Worm (Caenorhabditis elegans): Measurements from ENCODE around the gene C13A2.6.
"Not testable (repeated sequence)": the region's sequence is repeated elsewhere in the genome, so short reads cannot be mapped to it uniquely, and the experiment has no call there.

Gene C13A2.6

DNA sequence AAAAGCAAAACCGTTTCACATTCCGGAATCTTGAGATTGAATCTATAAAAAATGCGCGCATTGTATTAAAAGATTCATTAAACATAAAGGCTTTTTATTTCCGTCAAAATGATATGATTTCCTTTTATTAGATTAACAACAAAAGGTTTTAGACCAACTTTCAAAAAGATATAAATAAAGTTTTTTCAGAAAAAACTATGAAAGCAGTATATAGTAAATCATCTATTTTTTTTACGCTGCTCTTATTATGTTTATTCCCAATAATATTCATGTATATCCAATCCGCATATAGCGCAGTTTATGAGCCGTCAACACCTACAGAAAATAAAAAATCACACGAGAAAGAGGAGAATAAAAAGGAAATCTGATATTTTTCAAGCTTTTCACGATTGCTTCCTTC is 35.0 kb downstream of the C13A2.6 start, which contains the start of gene F07G11.2:
TSS of gene F07G11.2 (plus strand) at position 301 of the 400 bp plus-strand sequence.
- TF ChIP-seq tbx-2 (tag; optimal IDR thresholded peaks at IDR 0.05); nfya-1 (tag; optimal IDR thresholded peaks at IDR 0.05); ama-1 (optimal IDR thresholded peaks at IDR 0.05): not testable (repeated sequence)

DNA sequence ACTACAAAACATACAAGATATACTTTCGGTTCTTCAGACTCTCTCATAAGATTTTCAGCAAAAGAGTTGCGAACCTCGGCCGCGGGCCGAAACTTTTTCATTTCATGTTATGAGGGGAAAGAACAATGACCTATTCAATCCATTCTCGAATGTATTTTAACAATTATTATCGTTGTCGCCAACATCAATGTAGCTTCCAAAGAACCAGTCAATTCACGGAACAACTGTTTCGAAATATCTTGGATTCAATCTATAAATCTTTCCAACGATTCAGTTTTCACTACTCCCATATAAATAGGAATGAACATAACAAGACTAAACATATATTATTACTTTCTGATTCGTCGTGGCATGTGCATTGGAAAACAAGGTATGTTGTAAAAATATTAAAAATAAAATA is 37.6 kb downstream of the C13A2.6 start, which contains the start of gene F07G11.1:
TSS of gene F07G11.1 (plus strand) at position 301 of the 400 bp plus-strand sequence.
- no peak for TF ChIP-seq unc-55 (GFP tag; optimal IDR thresholded peaks at IDR 0.05)
- no peak for TF ChIP-seq C08G9.2 (tag; optimal IDR thresholded peaks at IDR 0.05)
- no peak for TF ChIP-seq ceh-18 (tag; optimal IDR thresholded peaks at IDR 0.05)
- TF ChIP-seq hlh-30 (tag; optimal IDR thresholded peaks at IDR 0.05; ENCODE audit: insufficient read depth), result no peak
- no peak for TF ChIP-seq rnt-1 (tag; optimal IDR thresholded peaks at IDR 0.05)

DNA sequence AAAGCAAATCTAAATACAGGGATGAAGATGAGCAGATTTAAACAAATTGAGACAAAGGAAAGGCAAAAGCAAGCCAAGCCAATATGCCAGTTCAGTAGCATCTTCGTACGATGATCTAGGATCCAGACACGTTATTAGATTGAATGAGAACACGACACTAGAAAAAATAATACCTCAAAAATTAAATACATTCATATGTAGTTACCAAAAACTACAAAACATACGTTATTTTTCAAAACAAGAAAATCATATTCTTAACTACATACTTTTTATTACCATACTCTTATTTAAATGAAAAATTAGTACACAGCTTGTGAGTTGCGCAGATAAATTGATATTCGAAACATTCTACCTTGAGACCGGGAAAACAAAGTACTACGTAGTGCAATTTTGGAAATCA is 43.7 kb downstream of the C13A2.6 start, which contains the start of gene srx-6:
TSS of gene srx-6 (minus strand) at position 101 of the 400 bp plus-strand sequence.
- TF ChIP-seq ceh-34 (tag; optimal IDR thresholded peaks at IDR 0.05) (no peak), elt-4 (tag; optimal IDR thresholded peaks at IDR 0.05) (no peak), unc-86 (tag; optimal IDR thresholded peaks at IDR 0.05) (no peak), ceh-2 (tag; optimal IDR thresholded peaks at IDR 0.05) (no peak), che-1 (tag; optimal IDR thresholded peaks at IDR 0.05) (no peak), ahr-1 (tag; optimal IDR thresholded peaks at IDR 0.05) (no peak), ceh-6 (GFP tag; optimal IDR thresholded peaks at IDR 0.05) (no peak), sox-2 (GFP tag; IDR thresholded peaks at IDR 0.05) (no peak)

DNA sequence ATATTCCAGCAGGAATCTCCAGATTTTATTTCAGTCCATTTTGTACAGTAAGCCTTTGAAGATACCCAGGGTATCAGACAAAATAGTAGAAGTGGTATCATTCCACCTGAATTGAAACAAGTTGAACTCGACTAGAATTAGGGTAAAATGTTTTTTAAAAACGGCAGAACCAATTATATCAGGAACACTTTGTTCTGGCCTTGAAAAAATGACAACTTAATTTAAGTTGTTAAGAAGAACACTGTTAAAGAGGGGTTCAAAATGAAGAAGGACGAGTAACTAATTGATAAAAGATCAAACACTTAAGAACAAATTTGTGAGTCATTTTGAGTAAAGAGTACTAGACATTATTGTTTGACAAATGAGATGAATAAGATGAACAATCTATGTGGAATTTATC is 51.4 kb downstream of the C13A2.6 start, which contains the start of gene lmd-4:
TSS of gene lmd-4 (minus strand) at position 101 of the 400 bp plus-strand sequence.
- TF ChIP-seq hlh-15 (tag; optimal IDR thresholded peaks at IDR 0.05) (no peak), mec-3 (tag; optimal IDR thresholded peaks at IDR 0.05; ENCODE audit: borderline replicate concordance) (no peak), unc-42 (tag; optimal IDR thresholded peaks at IDR 0.05) (no peak), C08G9.2 (tag; optimal IDR thresholded peaks at IDR 0.05) (no peak), nhr-11 (tag; optimal IDR thresholded peaks at IDR 0.05) (no peak), fkh-6 (tag; optimal IDR thresholded peaks at IDR 0.05) (no peak), lin-11 (tag; optimal IDR thresholded peaks at IDR 0.05) (no peak), rnt-1 (tag; optimal IDR thresholded peaks at IDR 0.05) (no peak), nfya-1 (tag; optimal IDR thresholded peaks at IDR 0.05) (no peak), pag-3 (tag; optimal IDR thresholded peaks at IDR 0.05; ENCODE audit: borderline replicate concordance) (no peak), K02D7.2 (tag; optimal IDR thresholded peaks at IDR 0.05) (no peak), pha-2 (tag; optimal IDR thresholded peaks at IDR 0.05) (no peak)

DNA sequence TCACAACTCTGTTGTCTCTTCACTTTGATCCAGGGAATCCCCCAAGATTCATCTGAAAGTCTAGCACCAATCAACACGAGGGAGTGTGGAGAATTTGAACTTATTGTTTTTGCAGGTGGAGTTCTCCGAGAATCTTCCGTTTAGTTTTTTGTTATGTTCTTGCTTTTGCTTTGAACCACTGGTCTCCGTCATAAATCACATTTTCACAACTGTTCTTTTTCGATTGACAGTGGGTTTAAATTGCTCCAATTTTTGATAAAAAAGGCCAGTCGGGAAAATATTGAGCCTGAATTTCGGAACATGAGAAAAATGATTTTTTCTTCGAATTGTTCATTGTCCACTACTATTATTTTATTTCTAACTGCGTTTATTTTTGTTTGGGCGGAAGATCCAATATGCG is 52.4 kb downstream of the C13A2.6 start, which contains the start of gene F10G2.10:
TSS of gene F10G2.10 (plus strand) at position 301 of the 400 bp plus-strand sequence.
- TF ChIP-seq pha-2 (tag; optimal IDR thresholded peaks at IDR 0.05) (no peak), pqm-1 (tag; optimal IDR thresholded peaks at IDR 0.05) (no peak), fkh-10 (GFP tag; optimal IDR thresholded peaks at IDR 0.05) (no peak), sox-2 (GFP tag; IDR thresholded peaks at IDR 0.05) (no peak)

All from whole organism, late embryonic.